Fruit fly (Drosophila melanogaster): ENCODE data around the gene CG42798.
A peak's percentile ranks its signal among the peaks of the same experiment; 100 is the strongest.

The CG42798 gene

DNA sequence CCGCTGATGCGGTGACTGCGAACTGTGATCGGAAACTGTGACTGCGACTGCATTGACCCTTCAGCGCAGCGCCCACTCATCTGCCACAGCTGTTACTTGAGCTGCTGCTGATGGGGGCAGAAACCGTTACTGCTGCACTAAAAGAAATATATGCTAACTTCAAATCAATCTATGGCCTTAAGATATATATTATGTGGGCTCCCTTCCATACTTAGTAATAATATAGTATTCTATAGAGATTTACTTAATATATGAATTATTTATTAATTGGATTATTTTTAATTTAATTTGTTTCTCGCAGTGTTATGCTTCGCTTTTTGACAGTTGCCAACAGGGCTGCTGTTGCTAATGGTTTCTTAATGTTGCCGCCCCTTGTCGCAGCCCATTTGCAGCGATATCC is 27.4 kb upstream of the CG42798 start:
- TF ChIP-seq OdsH (GFP tag; optimal IDR thresholded peaks at IDR 0.05) = no peak
- TF ChIP-seq svp (GFP tag) = peak; percentile 58
- 0 out of 3 replicates have a peak, but pooled peaks have one; percentile 22 for TF ChIP-seq eg (GFP tag; IDR thresholded peaks at IDR 0.05)

DNA sequence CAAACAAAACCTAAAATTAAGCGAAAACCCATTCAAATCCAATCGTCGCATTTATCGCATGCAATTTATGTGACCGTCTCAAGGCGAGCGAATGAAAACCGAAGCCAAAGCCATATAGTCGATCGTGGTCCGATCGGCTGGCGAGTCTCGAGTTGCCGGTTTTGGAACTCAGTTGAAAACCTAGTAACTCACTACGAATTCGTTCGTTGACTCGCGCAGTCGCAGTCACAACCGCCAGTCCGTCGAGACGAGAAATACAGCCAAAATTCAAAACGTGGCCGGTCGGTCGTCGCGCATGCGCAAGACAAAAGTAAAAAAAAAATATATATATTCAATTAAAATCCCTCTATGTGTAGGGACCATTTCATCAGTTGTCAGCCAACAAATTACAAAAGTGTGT is 26.7 kb upstream of the CG42798 start, which contains the start of gene lute:
Gene lute (plus strand): TSS at position 203 of the 400 bp plus-strand sequence.
- TF ChIP-seq topi (GFP tag; optimal IDR thresholded peaks at IDR 0.05) = no peak
- TF ChIP-seq eg (GFP tag; IDR thresholded peaks at IDR 0.05) = no peak
- TF ChIP-seq lz (GFP tag; optimal IDR thresholded peaks at IDR 0.05) = no peak
- 0 out of 3 replicates have a peak, but pooled peaks have one; percentile 24 for TF ChIP-seq CG6163 (GFP tag; IDR thresholded peaks at IDR 0.05)
- no peak for TF ChIP-seq vri (GFP tag; optimal IDR thresholded peaks at IDR 0.05)
- TF ChIP-seq Eip78C (GFP tag) = peak; percentile 59
- TF ChIP-seq Sox102F (GFP tag; optimal IDR thresholded peaks at IDR 0.05) = peak; percentile 4
- TF ChIP-seq CG10669 (GFP tag; optimal IDR thresholded peaks at IDR 0.05) = no peak
- TF ChIP-seq CG11762 (GFP tag; optimal IDR thresholded peaks at IDR 0.05; ENCODE audit: insufficient read depth) = no peak

DNA sequence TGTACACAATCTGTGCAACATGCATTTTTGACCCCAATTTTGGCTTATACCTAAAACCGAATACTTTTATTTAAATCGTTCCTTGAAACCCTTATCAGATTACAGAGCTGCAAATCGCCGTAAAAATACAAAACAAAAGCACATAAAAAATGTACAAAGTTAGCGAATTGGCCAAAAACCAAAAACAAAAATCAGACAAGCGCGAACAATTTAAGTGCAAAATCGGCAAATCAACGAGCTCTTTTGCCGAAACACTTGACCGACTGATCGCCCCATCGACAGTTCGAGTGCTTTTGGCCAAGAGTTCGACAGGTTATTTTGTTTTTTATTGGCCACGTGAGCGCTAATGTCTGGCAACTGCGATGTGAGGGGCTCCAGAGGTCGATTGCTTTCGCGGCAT is 24.6 kb upstream of the CG42798 start:
- TF ChIP-seq CG4318 (GFP tag; optimal IDR thresholded peaks at IDR 0.05) (no peak), Sox14 (GFP tag; optimal IDR thresholded peaks at IDR 0.05) (no peak), cyc (GFP tag; optimal IDR thresholded peaks at IDR 0.05) (no peak), CG8319 (GFP tag; optimal IDR thresholded peaks at IDR 0.05) (no peak), CG8119 (GFP tag; IDR thresholded peaks at IDR 0.05) (no peak), topi (GFP tag; optimal IDR thresholded peaks at IDR 0.05) (no peak)

DNA sequence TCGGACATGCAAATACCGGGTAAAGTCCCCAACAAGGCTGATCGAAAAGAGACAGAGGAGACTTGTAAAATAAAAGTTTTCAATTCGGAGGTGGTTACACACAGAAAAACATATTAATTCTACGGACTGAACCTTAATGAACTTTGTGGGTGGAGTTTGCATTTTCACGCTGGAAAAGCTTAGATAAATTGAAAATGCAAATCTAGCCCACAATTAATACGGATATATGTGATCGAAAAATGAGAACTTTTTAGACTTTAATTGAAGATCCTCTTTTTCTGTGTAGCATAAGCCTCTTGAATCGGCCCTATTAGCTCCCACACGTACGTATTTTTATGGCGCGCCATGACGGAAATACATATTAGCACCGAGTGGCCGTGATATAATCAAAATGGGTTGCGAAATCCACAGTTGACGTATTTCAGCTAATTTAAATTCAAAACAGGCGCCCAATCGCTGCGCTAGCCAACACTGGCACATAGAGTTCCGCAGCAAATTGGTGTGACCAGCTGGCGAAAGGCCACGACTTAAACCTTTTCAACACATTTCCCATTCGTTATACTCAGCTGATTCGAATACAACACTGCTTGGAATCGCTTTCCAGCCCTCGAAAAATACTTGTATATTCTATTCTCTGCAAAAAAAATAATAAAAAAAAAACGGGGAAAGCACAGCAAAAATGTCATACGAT is 21.0 kb upstream of the CG42798 start:
- peak; percentile 11; the same call in 1 of the 2 replicates for TF ChIP-seq CG11294 (GFP tag; IDR thresholded peaks at IDR 0.05)
- TF ChIP-seq CG31627 (GFP tag; optimal IDR thresholded peaks at IDR 0.05) = peak; percentile 59
- TF ChIP-seq Gug (GFP tag; IDR thresholded peaks at IDR 0.05) = 0 out of 2 replicates have a peak, but pooled peaks have one; percentile 18
- TF ChIP-seq Eip78C (GFP tag) = peak; percentile 74
- peak; percentile 52 for TF ChIP-seq eg (GFP tag; IDR thresholded peaks at IDR 0.05)
- TF ChIP-seq CG8632 (GFP tag; optimal IDR thresholded peaks at IDR 0.05) = no peak
- TF ChIP-seq fkh (GFP tag; optimal IDR thresholded peaks at IDR 0.05) = peak; percentile 42
- no peak for TF ChIP-seq CG8319 (GFP tag; optimal IDR thresholded peaks at IDR 0.05)
- peak; percentile 13 for TF ChIP-seq acj6 (GFP tag; optimal IDR thresholded peaks at IDR 0.05)
- TF ChIP-seq spab (GFP tag; optimal IDR thresholded peaks at IDR 0.05) = no peak
- no peak for TF ChIP-seq fd85E (GFP tag; optimal IDR thresholded peaks at IDR 0.05)
- TF ChIP-seq CG34406 (GFP tag; optimal IDR thresholded peaks at IDR 0.05) = no peak
- peak; percentile 59 for TF ChIP-seq vri (GFP tag; optimal IDR thresholded peaks at IDR 0.05)
- TF ChIP-seq Ets21C (GFP tag; optimal IDR thresholded peaks at IDR 0.05) = no peak
- TF ChIP-seq Met (GFP tag; optimal IDR thresholded peaks at IDR 0.05) = peak; percentile 37
- TF ChIP-seq ss (GFP tag; optimal IDR thresholded peaks at IDR 0.05) = peak in 1 of 2 experiments; percentile 44
- peak; percentile 8; the same call in 1 of the 2 replicates for TF ChIP-seq CG15336 (GFP tag; IDR thresholded peaks at IDR 0.05)
- peak; percentile 47 for TF ChIP-seq CG6792 (GFP tag; optimal IDR thresholded peaks at IDR 0.05)
- TF ChIP-seq CG6854 (GFP tag; optimal IDR thresholded peaks at IDR 0.05) = no peak
- TF ChIP-seq achi (GFP tag; optimal IDR thresholded peaks at IDR 0.05) = peak; percentile 35
- peak; percentile 2 for TF ChIP-seq OdsH (GFP tag; optimal IDR thresholded peaks at IDR 0.05)
- TF ChIP-seq pdm3 (GFP tag; optimal IDR thresholded peaks at IDR 0.05) = peak; percentile 32
- no peak for TF ChIP-seq CG32006 (GFP tag; optimal IDR thresholded peaks at IDR 0.05)
- peak; percentile 76 for TF ChIP-seq esn (GFP tag; optimal IDR thresholded peaks at IDR 0.05)
- peak in 1 of 2 experiments; percentile 24 for TF ChIP-seq salr (GFP tag; optimal IDR thresholded peaks at IDR 0.05)
- TF ChIP-seq net (GFP tag; optimal IDR thresholded peaks at IDR 0.05) = peak; percentile 62
- TF ChIP-seq CG3919 (GFP tag; optimal IDR thresholded peaks at IDR 0.05) = peak; percentile 67
- TF ChIP-seq CG9139 (GFP tag; optimal IDR thresholded peaks at IDR 0.05) = no peak
- peak; percentile 51 for TF ChIP-seq CG1621 (tag; optimal IDR thresholded peaks at IDR 0.05)
- TF ChIP-seq Hr38 (GFP tag; optimal IDR thresholded peaks at IDR 0.05) = no peak
- TF ChIP-seq cyc (GFP tag; optimal IDR thresholded peaks at IDR 0.05) = peak; percentile 62
- TF ChIP-seq Eip93F (GFP tag; optimal IDR thresholded peaks at IDR 0.05) = no peak
- TF ChIP-seq CG6276 (GFP tag; optimal IDR thresholded peaks at IDR 0.05) = no peak
- TF ChIP-seq Hr4 (GFP tag; optimal IDR thresholded peaks at IDR 0.05) = no peak
- TF ChIP-seq CG11762 (GFP tag; optimal IDR thresholded peaks at IDR 0.05; ENCODE audit: insufficient read depth) = no peak
